Fruit fly (Drosophila melanogaster) whole organism, embryonic: Measurements from ENCODE around the gene Iyd.

Experiments
- Atf-2 ChIP-seq: fragments of 200-800 bp; sonication (Bioruptor generic); optimal IDR thresholded peaks from 2 replicates; lab custom pipeline; 2016; ENCODE audit warnings: missing biosample characterization, missing genetic modification characterization
- BEAF-32 ChIP-seq: fragments of 200-800 bp; sonication (Bioruptor generic); optimal IDR thresholded peaks from 3 replicates; lab custom pipeline; 2017; ENCODE audit warnings: missing biosample characterization, missing genetic modification characterization, mild to moderate bottlenecking, moderate library complexity, missing genetic modification reagents
- CG10209 ChIP-seq: fragments of 200-800 bp; sonication (Bioruptor generic); optimal IDR thresholded peaks from 3 replicates; lab custom pipeline; 2017; ENCODE audit warnings: missing biosample characterization, mild to moderate bottlenecking, missing genetic modification characterization, missing genetic modification reagents
- CG11093 ChIP-seq: fragments of 200-800 bp; sonication (Bioruptor generic); IDR thresholded peaks from 3 replicates; pipeline ENCODE4 v1.3.6; 2022; ENCODE audit warnings: missing biosample characterization, missing genetic modification characterization
- CG11247 ChIP-seq: fragments of 200-800 bp; sonication (Bioruptor generic); IDR thresholded peaks from 2 replicates; pipeline ENCODE4 v1.3.6; 2022; ENCODE audit warnings: missing biosample characterization, missing genetic modification characterization
- CG15011 ChIP-seq: fragments of 200-800 bp; sonication (Bioruptor generic); optimal IDR thresholded peaks from 3 replicates; lab custom pipeline; 2018; ENCODE audit warnings: missing biosample characterization, mild to moderate bottlenecking, missing genetic modification characterization
- CG15514 ChIP-seq: fragments of 200-800 bp; sonication (Bioruptor generic); optimal IDR thresholded peaks from 3 replicates; lab custom pipeline; 2017; ENCODE audit warnings: missing biosample characterization, missing genetic modification characterization, mild to moderate bottlenecking, moderate library complexity, missing genetic modification reagents
- CG16779 ChIP-seq: fragments of 200-800 bp; sonication (Bioruptor generic); IDR thresholded peaks from 2 replicates; pipeline ENCODE4 v1.3.6; 2022; ENCODE audit warnings: missing biosample characterization, missing genetic modification characterization
- CG17568 ChIP-seq: fragments of 200-800 bp; sonication (Bioruptor generic); optimal IDR thresholded peaks from 2 replicates; lab custom pipeline; 2018; ENCODE audit warnings: missing biosample characterization, mild to moderate bottlenecking, missing genetic modification characterization, moderate library complexity
- CG18619 ChIP-seq: fragments of 200-800 bp; sonication (Bioruptor generic); optimal IDR thresholded peaks from 3 replicates; lab custom pipeline; 2017; ENCODE audit warnings: missing biosample characterization, mild to moderate bottlenecking, missing genetic modification characterization
- CG2120 ChIP-seq: fragments of 200-800 bp; sonication (Bioruptor generic); optimal IDR thresholded peaks from 3 replicates; lab custom pipeline; 2016; ENCODE audit warnings: missing biosample characterization, missing genetic modification characterization
- CG31365 ChIP-seq: fragments of 200-800 bp; sonication (Bioruptor generic); optimal IDR thresholded peaks from 2 replicates; lab custom pipeline; 2018; ENCODE audit warnings: missing biosample characterization, mild to moderate bottlenecking, missing genetic modification characterization
- CG3281 ChIP-seq: fragments of 200-800 bp; sonication (Bioruptor generic); optimal IDR thresholded peaks from 3 replicates; lab custom pipeline; 2017; ENCODE audit warnings: missing biosample characterization, mild to moderate bottlenecking, missing genetic modification characterization
- CG4282 ChIP-seq: fragments of 200-800 bp; sonication (Bioruptor generic); optimal IDR thresholded peaks from 2 replicates; lab custom pipeline; 2016; ENCODE audit warnings: missing biosample characterization, missing genetic modification characterization
- CG8281 ChIP-seq: fragments of 200-800 bp; sonication (Bioruptor generic); optimal IDR thresholded peaks from 2 replicates; lab custom pipeline; 2018; ENCODE audit warnings: missing biosample characterization, mild to moderate bottlenecking, missing genetic modification characterization, moderate library complexity
- CG8290 ChIP-seq, 3 experiments: fragments of 200-800 bp; sonication (Bioruptor generic); optimal IDR thresholded peaks; 2 replicates each; lab custom pipeline; 2016 to 2019; ENCODE audit warnings: missing biosample characterization in 3 of 3, missing genetic modification characterization in 3 of 3, mild to moderate bottlenecking in 2 of 3, moderate library complexity in 1 of 3
- CG8359 ChIP-seq: fragments of 200-800 bp; sonication (Bioruptor generic); optimal IDR thresholded peaks from 2 replicates; lab custom pipeline; 2017; ENCODE audit warnings: missing biosample characterization, mild to moderate bottlenecking, missing genetic modification characterization, borderline replicate concordance
- CG8765 ChIP-seq: fragments of 200-800 bp; sonication (Bioruptor generic); IDR thresholded peaks from 2 replicates; pipeline ENCODE4 v1.3.6; 2022; ENCODE audit warnings: missing biosample characterization, missing genetic modification characterization
- CG9817 ChIP-seq: fragments of 200-800 bp; sonication (Bioruptor generic); optimal IDR thresholded peaks from 2 replicates; lab custom pipeline; 2018; ENCODE audit warnings: missing biosample characterization, mild to moderate bottlenecking, missing genetic modification characterization, moderate library complexity
- Chrac-16 ChIP-seq: fragments of 200-800 bp; sonication (Bioruptor generic); optimal IDR thresholded peaks from 3 replicates; lab custom pipeline; 2016; ENCODE audit warnings: missing biosample characterization, missing genetic modification characterization
- CrebB ChIP-seq: fragments of 200-800 bp; sonication (Bioruptor generic); optimal IDR thresholded peaks from 3 replicates; lab custom pipeline; 2018; ENCODE audit warnings: missing biosample characterization, mild to moderate bottlenecking, missing genetic modification characterization
- D19B ChIP-seq: fragments of 200-800 bp; sonication (Bioruptor generic); optimal IDR thresholded peaks from 2 replicates; lab custom pipeline; 2017; ENCODE audit warnings: missing biosample characterization, mild to moderate bottlenecking, missing genetic modification characterization
- Dp ChIP-seq: fragments of 200-800 bp; sonication (Bioruptor generic); optimal IDR thresholded peaks from 2 replicates; lab custom pipeline; 2018; ENCODE audit warnings: missing biosample characterization, mild to moderate bottlenecking, missing genetic modification characterization, moderate library complexity
- Ets97D ChIP-seq: fragments of 200-800 bp; sonication (Bioruptor generic); optimal IDR thresholded peaks from 3 replicates; lab custom pipeline; 2016; ENCODE audit warnings: missing biosample characterization, missing genetic modification characterization
- GATAe ChIP-seq: fragments of 200-800 bp; sonication (Bioruptor generic); conservative IDR thresholded peaks from 2 replicates; pipeline ENCODE4 v1.3.6; 2022; ENCODE audit warnings: missing biosample characterization, missing genetic modification characterization
- Hey ChIP-seq: fragments of 200-800 bp; sonication (Bioruptor generic); optimal IDR thresholded peaks from 3 replicates; lab custom pipeline; 2018; ENCODE audit warnings: missing biosample characterization, mild to moderate bottlenecking, missing genetic modification characterization
- Optix ChIP-seq: fragments of 200-800 bp; sonication (Bioruptor generic); IDR thresholded peaks from 3 replicates; pipeline ENCODE4 v1.3.6; 2022; ENCODE audit warnings: missing biosample characterization, missing genetic modification characterization
- Pdp1 ChIP-seq, 2 experiments: fragments of 200-800 bp; sonication (Bioruptor generic); optimal IDR thresholded peaks; 3 replicates each; lab custom pipeline; 2016; ENCODE audit warnings: missing biosample characterization in 2 of 2, missing genetic modification characterization in 2 of 2, mild to moderate bottlenecking in 1 of 2, moderate library complexity in 1 of 2
- Rfx ChIP-seq: fragments of 200-800 bp; sonication (Bioruptor generic); IDR thresholded peaks from 2 replicates; pipeline ENCODE4 v1.3.6; 2022; ENCODE audit warnings: missing biosample characterization, missing genetic modification characterization
- amos ChIP-seq: fragments of 200-800 bp; sonication (Bioruptor generic); IDR thresholded peaks from 2 replicates; pipeline ENCODE4 v1.3.6; 2022; ENCODE audit warnings: missing biosample characterization, missing genetic modification characterization; ENCODE audit not compliant: partially characterized antibody
- bigmax ChIP-seq: fragments of 200-800 bp; sonication (Bioruptor generic); optimal IDR thresholded peaks from 2 replicates; lab custom pipeline; 2018; ENCODE audit warnings: missing biosample characterization, mild to moderate bottlenecking, missing genetic modification characterization
- br ChIP-seq: fragments of >200 bp; optimal IDR thresholded peaks from 2 replicates; lab custom pipeline; 2017
- bsh ChIP-seq, 2 experiments: fragments of 200-800 bp; sonication (Bioruptor generic); optimal IDR thresholded peaks; 2 replicates each; lab custom pipeline; 2017 to 2018; ENCODE audit warnings: mild to moderate bottlenecking in 2 of 2, missing biosample characterization in 2 of 2, missing genetic modification characterization in 2 of 2, moderate library complexity in 1 of 2
- cas ChIP-seq: fragments of 200-800 bp; sonication (Bioruptor generic); IDR thresholded peaks from 2 replicates; pipeline ENCODE4 v1.3.6; 2022; ENCODE audit warnings: missing biosample characterization, missing genetic modification characterization
- caup ChIP-seq: fragments of 200-800 bp; sonication (Bioruptor generic); optimal IDR thresholded peaks from 3 replicates; lab custom pipeline; 2017; ENCODE audit warnings: missing biosample characterization, mild to moderate bottlenecking, missing genetic modification characterization, moderate library complexity; ENCODE audit not compliant: severe bottlenecking
- disco-r ChIP-seq: fragments of 200-800 bp; sonication (Bioruptor generic); optimal IDR thresholded peaks from 2 replicates; lab custom pipeline; 2016; ENCODE audit warnings: missing biosample characterization, missing genetic modification characterization
- fd96Cb ChIP-seq: fragments of 200-800 bp; sonication (Bioruptor generic); optimal IDR thresholded peaks from 2 replicates; lab custom pipeline; 2018; ENCODE audit warnings: missing biosample characterization, mild to moderate bottlenecking, missing genetic modification characterization, moderate library complexity
- gce ChIP-seq: fragments of 200-800 bp; sonication (Bioruptor generic); IDR thresholded peaks from 3 replicates; pipeline ENCODE4 v1.3.6; 2022; ENCODE audit warnings: missing biosample characterization, missing genetic modification characterization
- gem ChIP-seq: fragments of 200-800 bp; sonication (Bioruptor generic); optimal IDR thresholded peaks from 2 replicates; lab custom pipeline; 2019; ENCODE audit warnings: missing biosample characterization, mild to moderate bottlenecking, missing genetic modification characterization, moderate library complexity
- grau ChIP-seq: fragments of 200-800 bp; optimal IDR thresholded peaks from 3 replicates; lab custom pipeline; 2019; ENCODE audit warnings: missing biosample characterization, mild to moderate bottlenecking, missing genetic modification characterization, moderate library complexity
- kah ChIP-seq: fragments of 200-800 bp; sonication (Bioruptor generic); optimal IDR thresholded peaks from 2 replicates; lab custom pipeline; 2018; ENCODE audit warnings: missing biosample characterization, mild to moderate bottlenecking, missing genetic modification characterization
- lov ChIP-seq, 2 experiments: fragments of 200-800 bp in 1 of 2; fragments of >200 bp in 1 of 2; sonication (Bioruptor generic) in 1 of 2; IDR thresholded peaks in 1 of 2; optimal IDR thresholded peaks in 1 of 2; 2 replicates in 1 of 2; 3 replicates in 1 of 2; pipeline versions ENCODE4 v1.3.6 to Lab custom; 2017 to 2022; ENCODE audit warnings: missing biosample characterization in 1 of 2, missing genetic modification characterization in 1 of 2
- pfk ChIP-seq: fragments of 200-800 bp; sonication (Bioruptor generic); optimal IDR thresholded peaks from 2 replicates; lab custom pipeline; 2018; ENCODE audit warnings: missing biosample characterization, mild to moderate bottlenecking, missing genetic modification characterization, moderate library complexity
- repo ChIP-seq: fragments of 200-800 bp; sonication (Bioruptor generic); optimal IDR thresholded peaks from 2 replicates; lab custom pipeline; 2016; ENCODE audit warnings: missing biosample characterization, missing genetic modification characterization
- sc ChIP-seq, 3 experiments: fragments of >200 bp in 2 of 3; fragments of 200-800 bp in 1 of 3; sonication (Bioruptor generic) in 1 of 3; optimal IDR thresholded peaks; 2 replicates in 2 of 3; 3 replicates in 1 of 3; lab custom pipeline; 2017; ENCODE audit warnings: mild to moderate bottlenecking in 1 of 3, missing biosample characterization in 1 of 3, missing genetic modification characterization in 1 of 3, missing genetic modification reagents in 1 of 3
- shn ChIP-seq: fragments of 200-800 bp; sonication (Bioruptor generic); optimal IDR thresholded peaks from 3 replicates; lab custom pipeline; 2016; ENCODE audit warnings: missing biosample characterization, missing genetic modification characterization
- tx ChIP-seq: fragments of 200-800 bp; sonication (Bioruptor generic); optimal IDR thresholded peaks from 2 replicates; lab custom pipeline; 2016; ENCODE audit warnings: missing biosample characterization, missing genetic modification characterization
- usp ChIP-seq: fragments of >200 bp; optimal IDR thresholded peaks from 2 replicates; lab custom pipeline; 2017; ENCODE audit warnings: missing biosample characterization, missing genetic modification characterization
- zf30C ChIP-seq: fragments of 200-800 bp; sonication (Bioruptor generic); optimal IDR thresholded peaks from 3 replicates; lab custom pipeline; 2018; ENCODE audit warnings: missing biosample characterization, mild to moderate bottlenecking, missing genetic modification characterization

Gene Iyd

DNA sequence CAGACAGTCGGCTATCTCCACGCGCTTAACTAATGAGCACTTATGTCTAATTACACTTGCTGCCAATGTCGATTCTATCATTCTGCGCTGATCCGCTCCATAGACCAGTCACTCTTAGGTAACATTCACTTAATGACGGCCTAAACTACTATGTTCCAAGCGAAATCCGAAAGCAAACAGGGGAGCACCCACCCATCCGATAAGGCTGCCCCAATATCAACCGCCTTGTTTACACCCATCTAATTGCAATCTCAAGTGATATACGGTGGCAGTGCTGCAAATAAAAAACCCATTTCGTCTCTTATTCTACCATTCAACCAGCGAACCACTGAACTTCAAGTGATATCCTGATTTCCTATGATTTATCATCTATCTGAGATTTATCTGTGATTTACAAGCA lies 46.6 kb downstream of the Iyd start (continued):
- TF ChIP-seq CG17568 (peak; percentile 27), CG16779 (GFP tag; lab: Robert Waterston, UW) (peak; percentile 59; the same call in 1 of the 2 replicates), Atf-2 (GFP tag; lab: Kevin White, UChicago) (no peak), disco-r (GFP tag; lab: Kevin White, UChicago) (no peak), pfk (GFP tag; lab: Kevin White, UChicago) (peak; percentile 28), CG9817 (no peak), CG8765 (no peak), CG2120 (GFP tag; lab: Kevin White, UChicago) (peak; percentile 11), CG8281 (tag; lab: Kevin White, UChicago) (no peak), Rfx (GFP tag; lab: Robert Waterston, UW) (peak; percentile 31; the same call in 1 of the 2 replicates), CG11247 (no peak), BEAF-32 (GFP tag; lab: Kevin White, UChicago) (no peak), zf30C (GFP tag; lab: Kevin White, UChicago) (no peak), CG18619 (no peak), cas (GFP tag; lab: Robert Waterston, UW) (no peak), bsh (GFP tag; optimal IDR thresholded peaks at IDR 0.05; lab: Kevin White, UChicago) (no peak), CG10209 (GFP tag; lab: Kevin White, UChicago) (peak; percentile 29), bigmax (no peak), Hey (tag; lab: Kevin White, UChicago) (peak; percentile 64), Dp (no peak), caup (GFP tag; lab: Kevin White, UChicago) (peak; percentile 70), Ets97D (GFP tag; lab: Kevin White, UChicago) (no peak), repo (no peak), CG31365 (peak; percentile 51), D19B (GFP tag; lab: Kevin White, UChicago) (no peak), shn (GFP tag; lab: Kevin White, UChicago) (no peak), sc (optimal IDR thresholded peaks at IDR 0.05; lab: Kevin White, UChicago) (no peak), sc (GFP tag; optimal IDR thresholded peaks at IDR 0.05; lab: Kevin White, UChicago) (no peak), CG4282 (no peak), lov (optimal IDR thresholded peaks at IDR 0.05; lab: Kevin White, UChicago) (no peak), lov (GFP tag; IDR thresholded peaks at IDR 0.05; lab: Robert Waterston, UW) (no peak), amos (GFP tag; lab: Robert Waterston, UW) (no peak), Pdp1 (GFP tag; optimal IDR thresholded peaks at IDR 0.05; lab: Kevin White, UChicago) (peak in 1 of 2 experiments; percentile 58), CrebB (peak; percentile 61), fd96Cb (tag; lab: Kevin White, UChicago) (no peak), Chrac-16 (GFP tag; lab: Kevin White, UChicago) (no peak), br (lab: Kevin White, UChicago) (no peak), usp (no peak), CG11093 (GFP tag; lab: Robert Waterston, UW) (no peak), CG3281 (GFP tag; lab: Kevin White, UChicago) (peak; percentile 64), CG8290 (GFP tag; optimal IDR thresholded peaks at IDR 0.05; lab: Kevin White, UChicago) (no peak), CG8290 (tag; optimal IDR thresholded peaks at IDR 0.05; lab: Kevin White, UChicago) (peak in 1 of 2 experiments; percentile 76), gem (tag; lab: Kevin White, UChicago) (no peak), kah (GFP tag; lab: Kevin White, UChicago) (no peak), tx (GFP tag; lab: Kevin White, UChicago) (no peak), CG15514 (GFP tag; lab: Kevin White, UChicago) (peak; percentile 72), grau (tag; lab: Kevin White, UChicago) (peak; percentile 5), Optix (GFP tag; lab: Robert Waterston, UW) (no peak), CG8359 (no peak), GATAe (GFP tag; lab: Robert Waterston, UW) (no peak), CG15011 (GFP tag; lab: Kevin White, UChicago) (peak; percentile 32), gce (GFP tag; lab: Robert Waterston, UW) (no peak)
